Worm (Caenorhabditis elegans): ENCODE results near the gene C49F5.5.

C49F5.5 gene

ce11 chrX:11962050-11962788 is 23.8 kb upstream of the C49F5.5 start:
- TF ChIP-seq elt-1 (tag; optimal IDR thresholded peaks at IDR 0.05; ENCODE audit: borderline replicate concordance, insufficient read depth): no peak
- TF ChIP-seq flh-1 (GFP tag; optimal IDR thresholded peaks at IDR 0.05): no peak
- no peak for TF ChIP-seq zip-8 (tag; optimal IDR thresholded peaks at IDR 0.05)
- no peak for TF ChIP-seq unc-120 (tag; optimal IDR thresholded peaks at IDR 0.05; ENCODE audit: poor library complexity, severe bottlenecking)
- TF ChIP-seq ztf-11 (tag; optimal IDR thresholded peaks at IDR 0.05): no peak
- TF ChIP-seq ham-2 (GFP tag; optimal IDR thresholded peaks at IDR 0.05): no peak
- TF ChIP-seq nhr-237 (tag; optimal IDR thresholded peaks at IDR 0.05): no peak
- no peak for TF ChIP-seq nhr-76 (tag; optimal IDR thresholded peaks at IDR 0.05)
- no peak for TF ChIP-seq nhr-12 (tag; optimal IDR thresholded peaks at IDR 0.05)
- TF ChIP-seq ceh-39 (tag; optimal IDR thresholded peaks at IDR 0.05): no peak
- no peak for TF ChIP-seq snpc-4 (tag; optimal IDR thresholded peaks at IDR 0.05)
- no peak for TF ChIP-seq hlh-1 (tag; optimal IDR thresholded peaks at IDR 0.05)
- no peak for TF ChIP-seq tbx-8 (GFP tag; optimal IDR thresholded peaks at IDR 0.05)
- TF ChIP-seq mab-5 (tag; optimal IDR thresholded peaks at IDR 0.05): no peak
- no peak for TF ChIP-seq cnd-1 (tag; optimal IDR thresholded peaks at IDR 0.05)
- TF ChIP-seq sem-2 (GFP tag; optimal IDR thresholded peaks at IDR 0.05): no peak
- no peak for TF ChIP-seq pha-4 (tag; optimal IDR thresholded peaks at IDR 0.05)
- no peak for TF ChIP-seq nhr-28 (tag; optimal IDR thresholded peaks at IDR 0.05)
- TF ChIP-seq elt-3 (tag; optimal IDR thresholded peaks at IDR 0.05): no peak

ce11 chrX:11963659-11964058 is 22.3 kb upstream of the C49F5.5 start:
- peak; percentile 21 for TF ChIP-seq unc-62 (GFP tag; optimal IDR thresholded peaks at IDR 0.05)
- no peak for TF ChIP-seq zip-8 (tag; optimal IDR thresholded peaks at IDR 0.05)
- TF ChIP-seq elt-1 (tag; optimal IDR thresholded peaks at IDR 0.05; ENCODE audit: borderline replicate concordance, insufficient read depth): peak; percentile 91

ce11 chrX:11964555-11964954 is 21.4 kb upstream of the C49F5.5 start:
- no peak for TF ChIP-seq mls-2 (tag; optimal IDR thresholded peaks at IDR 0.05)
- TF ChIP-seq ceh-83 (GFP tag; optimal IDR thresholded peaks at IDR 0.05): no peak
- no peak for TF ChIP-seq bed-3 (GFP tag; optimal IDR thresholded peaks at IDR 0.05)
- TF ChIP-seq elt-1 (tag; optimal IDR thresholded peaks at IDR 0.05; ENCODE audit: borderline replicate concordance, insufficient read depth): no peak
- no peak for TF ChIP-seq lin-32 (GFP tag; optimal IDR thresholded peaks at IDR 0.05)
- TF ChIP-seq cnd-1 (tag; optimal IDR thresholded peaks at IDR 0.05): no peak
- TF ChIP-seq nhr-237 (tag; optimal IDR thresholded peaks at IDR 0.05): no peak
- TF ChIP-seq pha-4 (tag; optimal IDR thresholded peaks at IDR 0.05): no peak
- no peak for TF ChIP-seq sem-2 (GFP tag; optimal IDR thresholded peaks at IDR 0.05)
- no peak for TF ChIP-seq ztf-11 (tag; optimal IDR thresholded peaks at IDR 0.05)
- TF ChIP-seq drap-1 (GFP tag; optimal IDR thresholded peaks at IDR 0.05): no peak
- no peak for TF ChIP-seq unc-39 (tag; optimal IDR thresholded peaks at IDR 0.05)
- no peak for TF ChIP-seq unc-120 (tag; optimal IDR thresholded peaks at IDR 0.05; ENCODE audit: poor library complexity, severe bottlenecking)
- no peak for TF ChIP-seq ham-2 (GFP tag; optimal IDR thresholded peaks at IDR 0.05)
- no peak for TF ChIP-seq lin-13 (tag; optimal IDR thresholded peaks at IDR 0.05)
- no peak for TF ChIP-seq ces-1 (GFP tag; optimal IDR thresholded peaks at IDR 0.05)
- TF ChIP-seq nhr-28 (tag; optimal IDR thresholded peaks at IDR 0.05): no peak
- no peak for TF ChIP-seq sptf-1 (tag; optimal IDR thresholded peaks at IDR 0.05)

- TF ChIP-seq pha-4 (tag; optimal IDR thresholded peaks at IDR 0.05): no peak
- no peak for TF ChIP-seq nhr-2 (tag; optimal IDR thresholded peaks at IDR 0.05)
- TF ChIP-seq lsy-2 (tag; optimal IDR thresholded peaks at IDR 0.05): no peak
- TF ChIP-seq hlh-1 (tag; optimal IDR thresholded peaks at IDR 0.05): no peak
- TF ChIP-seq nhr-28 (tag; optimal IDR thresholded peaks at IDR 0.05): no peak
- TF ChIP-seq lin-13 (tag; optimal IDR thresholded peaks at IDR 0.05): no peak
- TF ChIP-seq nhr-237 (tag; optimal IDR thresholded peaks at IDR 0.05): no peak
- TF ChIP-seq nhr-76 (tag; optimal IDR thresholded peaks at IDR 0.05): no peak
- no peak for TF ChIP-seq ces-1 (GFP tag; optimal IDR thresholded peaks at IDR 0.05)
- TF ChIP-seq nhr-12 (tag; optimal IDR thresholded peaks at IDR 0.05): no peak
- no peak for TF ChIP-seq ham-2 (GFP tag; optimal IDR thresholded peaks at IDR 0.05)
- TF ChIP-seq blmp-1 (tag; optimal IDR thresholded peaks at IDR 0.05): no peak
- no peak for TF ChIP-seq mab-5 (tag; optimal IDR thresholded peaks at IDR 0.05)
- TF ChIP-seq elt-1 (tag; optimal IDR thresholded peaks at IDR 0.05; ENCODE audit: borderline replicate concordance, insufficient read depth): no peak
- TF ChIP-seq flh-1 (GFP tag; optimal IDR thresholded peaks at IDR 0.05): no peak
- no peak for TF ChIP-seq sptf-1 (tag; optimal IDR thresholded peaks at IDR 0.05)
- no peak for TF ChIP-seq snpc-4 (tag; optimal IDR thresholded peaks at IDR 0.05)
These were observed 20.8 kb upstream of the C49F5.5 start for ce11 chrX:11965163-11965562.
